Fruit fly (Drosophila melanogaster) whole organism, embryonic: ENCODE measurements around the gene fry.

Experiments used
- Abd-B ChIP-seq: fragments of 200-800 bp; sonication (Bioruptor generic); optimal IDR thresholded peaks from 2 replicates; lab custom pipeline; 2018; ENCODE audit warnings: missing biosample characterization, mild to moderate bottlenecking, missing genetic modification characterization, moderate library complexity
- CG13123 ChIP-seq: fragments of 200-800 bp; sonication (Bioruptor generic); optimal IDR thresholded peaks from 2 replicates; lab custom pipeline; 2016; ENCODE audit warnings: missing biosample characterization, missing genetic modification characterization
- CG17385 ChIP-seq: fragments of 200-800 bp; sonication (Bioruptor generic); optimal IDR thresholded peaks from 3 replicates; lab custom pipeline; 2018; ENCODE audit warnings: missing biosample characterization, mild to moderate bottlenecking, missing genetic modification characterization
- CG2116 ChIP-seq: fragments of 200-800 bp; sonication (Bioruptor generic); optimal IDR thresholded peaks from 3 replicates; lab custom pipeline; 2018; ENCODE audit warnings: missing biosample characterization, mild to moderate bottlenecking, missing genetic modification characterization
- CG31365 ChIP-seq: fragments of 200-800 bp; sonication (Bioruptor generic); optimal IDR thresholded peaks from 2 replicates; lab custom pipeline; 2018; ENCODE audit warnings: missing biosample characterization, mild to moderate bottlenecking, missing genetic modification characterization
- CG31441 ChIP-seq: fragments of 200-800 bp; sonication (Bioruptor generic); IDR thresholded peaks from 2 replicates; pipeline ENCODE4 v1.3.6; 2022; ENCODE audit warnings: missing biosample characterization, missing genetic modification characterization
- CG34422 ChIP-seq: fragments of 200-800 bp; sonication (Bioruptor generic); IDR thresholded peaks from 3 replicates; pipeline ENCODE4 v1.3.6; 2022; ENCODE audit warnings: missing biosample characterization, missing genetic modification characterization
- CG4617 ChIP-seq: fragments of 200-800 bp; sonication (Bioruptor generic); optimal IDR thresholded peaks from 3 replicates; lab custom pipeline; 2016; ENCODE audit warnings: missing biosample characterization, missing genetic modification characterization, borderline replicate concordance
- CG4730 ChIP-seq: fragments of 200-800 bp; sonication (Bioruptor generic); IDR thresholded peaks from 2 replicates; pipeline ENCODE4 v1.3.6; 2022; ENCODE audit warnings: missing biosample characterization, missing genetic modification characterization
- CG6689 ChIP-seq: fragments of 200-800 bp; sonication (Bioruptor generic); IDR thresholded peaks from 2 replicates; pipeline ENCODE4 v1.3.6; 2022; ENCODE audit warnings: missing biosample characterization, missing genetic modification characterization
- CG6854 ChIP-seq: fragments of 200-800 bp; sonication (Bioruptor generic); optimal IDR thresholded peaks from 3 replicates; lab custom pipeline; 2017; ENCODE audit warnings: missing biosample characterization, mild to moderate bottlenecking, missing genetic modification characterization
- CG7357 ChIP-seq: fragments of 200-800 bp; sonication (Bioruptor generic); IDR thresholded peaks from 3 replicates; pipeline ENCODE4 v1.3.6; 2022; ENCODE audit warnings: missing biosample characterization, missing genetic modification characterization
- CG7745 ChIP-seq: fragments of 200-800 bp; sonication (Bioruptor generic); optimal IDR thresholded peaks from 2 replicates; lab custom pipeline; 2018; ENCODE audit warnings: missing biosample characterization, mild to moderate bottlenecking, missing genetic modification characterization, moderate library complexity
- CG8281 ChIP-seq: fragments of 200-800 bp; sonication (Bioruptor generic); optimal IDR thresholded peaks from 2 replicates; lab custom pipeline; 2018; ENCODE audit warnings: missing biosample characterization, mild to moderate bottlenecking, missing genetic modification characterization, moderate library complexity
- CG8944 ChIP-seq: fragments of 200-800 bp; sonication (Bioruptor generic); optimal IDR thresholded peaks from 3 replicates; lab custom pipeline; 2016; ENCODE audit warnings: missing biosample characterization, missing genetic modification characterization
- CG9437 ChIP-seq: fragments of 200-800 bp; sonication (Bioruptor generic); optimal IDR thresholded peaks from 2 replicates; lab custom pipeline; 2018; ENCODE audit warnings: missing biosample characterization, mild to moderate bottlenecking, missing genetic modification characterization
- CG9727 ChIP-seq: fragments of 200-800 bp; sonication (Bioruptor generic); optimal IDR thresholded peaks from 3 replicates; lab custom pipeline; 2017; ENCODE audit warnings: missing biosample characterization, mild to moderate bottlenecking, missing genetic modification characterization
- Camta ChIP-seq: fragments of 200-800 bp; sonication (Bioruptor generic); optimal IDR thresholded peaks from 2 replicates; lab custom pipeline; 2016; ENCODE audit warnings: missing biosample characterization, missing genetic modification characterization
- CoRest ChIP-seq: fragments of 200-800 bp; sonication (Bioruptor generic); optimal IDR thresholded peaks from 3 replicates; lab custom pipeline; 2018; ENCODE audit warnings: missing biosample characterization, mild to moderate bottlenecking, missing genetic modification characterization, moderate library complexity
- Dad ChIP-seq: fragments of 200-800 bp; sonication (Bioruptor generic); optimal IDR thresholded peaks from 3 replicates; lab custom pipeline; 2016; ENCODE audit warnings: missing biosample characterization, missing genetic modification characterization
- Dip3 ChIP-seq: fragments of 200-800 bp; sonication (Bioruptor generic); optimal IDR thresholded peaks from 3 replicates; lab custom pipeline; 2016; ENCODE audit warnings: missing biosample characterization, missing genetic modification characterization
- Dref ChIP-seq: fragments of 200-800 bp; sonication (Bioruptor generic); IDR thresholded peaks from 2 replicates; pipeline ENCODE4 v1.3.6; 2022; ENCODE audit warnings: missing biosample characterization, missing genetic modification characterization
- E2f1 ChIP-seq: fragments of 200-800 bp; sonication (Bioruptor generic); IDR thresholded peaks from 2 replicates; pipeline ENCODE4 v1.3.6; 2022; ENCODE audit warnings: missing biosample characterization, missing genetic modification characterization
- HLH4C ChIP-seq: fragments of 200-800 bp; sonication (Bioruptor generic); IDR thresholded peaks from 3 replicates; pipeline ENCODE4 v1.3.6; 2022; ENCODE audit warnings: missing biosample characterization, missing genetic modification characterization; ENCODE audit not compliant: partially characterized antibody
- Hmr ChIP-seq: fragments of 200-800 bp; sonication (Bioruptor generic); optimal IDR thresholded peaks from 3 replicates; lab custom pipeline; 2017; ENCODE audit warnings: mild to moderate bottlenecking, missing biosample characterization, missing genetic modification reagents, missing genetic modification characterization
- Hsf ChIP-seq: fragments of 200-800 bp; sonication (Bioruptor generic); optimal IDR thresholded peaks from 3 replicates; lab custom pipeline; 2016; ENCODE audit warnings: missing biosample characterization, missing genetic modification characterization
- Mes4 ChIP-seq: fragments of 200-800 bp; sonication (Bioruptor generic); optimal IDR thresholded peaks from 2 replicates; lab custom pipeline; 2016; ENCODE audit warnings: missing biosample characterization, missing genetic modification characterization
- Neu2 ChIP-seq: fragments of 200-800 bp; sonication (Bioruptor generic); optimal IDR thresholded peaks from 3 replicates; lab custom pipeline; 2016; ENCODE audit warnings: missing biosample characterization, missing genetic modification characterization, borderline replicate concordance
- Oaz ChIP-seq: fragments of 200-800 bp; sonication (Bioruptor generic); IDR thresholded peaks from 2 replicates; pipeline ENCODE4 v1.3.6; 2022; ENCODE audit warnings: missing biosample characterization, missing genetic modification characterization
- Ptx1 ChIP-seq: fragments of 200-800 bp; sonication (Bioruptor generic); IDR thresholded peaks from 2 replicates; pipeline ENCODE4 v1.3.6; 2022; ENCODE audit warnings: missing biosample characterization, missing genetic modification characterization
- Rx ChIP-seq: fragments of 200-800 bp; sonication (Bioruptor generic); IDR thresholded peaks from 2 replicates; pipeline ENCODE4 v1.3.6; 2022; ENCODE audit warnings: missing biosample characterization, missing genetic modification characterization
- Six4 ChIP-seq: fragments of 200-800 bp; sonication (Bioruptor generic); optimal IDR thresholded peaks from 2 replicates; lab custom pipeline; 2016; ENCODE audit warnings: missing biosample characterization, missing genetic modification characterization
- Taf1 ChIP-seq: fragments of 200-800 bp; sonication (Bioruptor generic); IDR thresholded peaks from 2 replicates; pipeline ENCODE4 v1.3.6; 2022; ENCODE audit warnings: missing biosample characterization, missing genetic modification characterization
- ap ChIP-seq: fragments of 200-800 bp; sonication (Bioruptor generic); IDR thresholded peaks from 2 replicates; pipeline ENCODE4 v1.3.6; 2022; ENCODE audit warnings: missing biosample characterization, missing genetic modification characterization
- bcd ChIP-seq: fragments of 200-800 bp; sonication (Bioruptor generic); optimal IDR thresholded peaks from 2 replicates; lab custom pipeline; 2017; ENCODE audit warnings: missing biosample characterization, mild to moderate bottlenecking, missing genetic modification characterization
- croc ChIP-seq: fragments of 200-800 bp; sonication (Bioruptor generic); conservative IDR thresholded peaks from 3 replicates; pipeline ENCODE4 v1.3.6; 2022; ENCODE audit warnings: missing biosample characterization, missing genetic modification characterization
- dan ChIP-seq: fragments of 200-800 bp; sonication (Bioruptor generic); IDR thresholded peaks from 2 replicates; pipeline ENCODE4 v1.3.6; 2022; ENCODE audit warnings: missing biosample characterization, missing genetic modification characterization
- dm ChIP-seq: fragments of 200-800 bp; sonication (Bioruptor generic); optimal IDR thresholded peaks from 3 replicates; lab custom pipeline; 2016; ENCODE audit warnings: missing biosample characterization, missing genetic modification characterization
- fd3F ChIP-seq: fragments of 200-800 bp; sonication (Bioruptor generic); optimal IDR thresholded peaks from 2 replicates; lab custom pipeline; 2018; ENCODE audit warnings: missing biosample characterization, mild to moderate bottlenecking, missing genetic modification characterization, moderate library complexity
- grn ChIP-seq: fragments of 200-800 bp; sonication (Bioruptor generic); optimal IDR thresholded peaks from 3 replicates; lab custom pipeline; 2017; ENCODE audit warnings: missing biosample characterization, missing genetic modification characterization
- nerfin-2 ChIP-seq: fragments of 200-800 bp; sonication (Bioruptor generic); IDR thresholded peaks from 2 replicates; pipeline ENCODE4 v1.3.6; 2022; ENCODE audit warnings: missing biosample characterization, missing genetic modification characterization; ENCODE audit not compliant: partially characterized antibody
- org-1 ChIP-seq: fragments of 200-800 bp; sonication (Bioruptor generic); optimal IDR thresholded peaks from 2 replicates; lab custom pipeline; 2017; ENCODE audit warnings: missing biosample characterization, missing genetic modification characterization
- peb ChIP-seq: fragments of 200-800 bp; sonication (Bioruptor generic); IDR thresholded peaks from 2 replicates; pipeline ENCODE4 v1.3.6; 2022; ENCODE audit warnings: missing biosample characterization, missing genetic modification characterization
- pita ChIP-seq: fragments of 200-800 bp; sonication (Bioruptor generic); optimal IDR thresholded peaks from 2 replicates; lab custom pipeline; 2017; ENCODE audit warnings: missing biosample characterization, mild to moderate bottlenecking, missing genetic modification characterization
- pum ChIP-seq: fragments of 200-800 bp; sonication (Bioruptor generic); optimal IDR thresholded peaks from 2 replicates; lab custom pipeline; 2016; ENCODE audit warnings: missing biosample characterization, missing genetic modification characterization
- rib ChIP-seq: fragments of 200-800 bp; sonication (Bioruptor generic); IDR thresholded peaks from 2 replicates; pipeline ENCODE4 v1.3.6; 2022; ENCODE audit warnings: missing biosample characterization, missing genetic modification characterization
- sens ChIP-seq: fragments of 200-800 bp; sonication (Bioruptor generic); peaks from one replicate; lab custom pipeline; 2016; ENCODE audit warnings: missing biosample characterization, missing genetic modification characterization
- slp2 ChIP-seq: fragments of 200-800 bp; sonication (Bioruptor generic); optimal IDR thresholded peaks from 2 replicates; lab custom pipeline; 2016; ENCODE audit warnings: missing biosample characterization, missing genetic modification characterization
- sob ChIP-seq: fragments of 200-800 bp; sonication (Bioruptor generic); IDR thresholded peaks from 2 replicates; pipeline ENCODE4 v1.3.6; 2022; ENCODE audit warnings: missing biosample characterization, missing genetic modification characterization
- stwl ChIP-seq: fragments of 200-800 bp; sonication (Bioruptor generic); optimal IDR thresholded peaks from 3 replicates; lab custom pipeline; 2018; ENCODE audit warnings: missing biosample characterization, mild to moderate bottlenecking, missing genetic modification characterization, moderate library complexity
- tna ChIP-seq: fragments of 200-800 bp; sonication (Bioruptor generic); IDR thresholded peaks from 2 replicates; pipeline ENCODE4 v1.3.6; 2022; ENCODE audit warnings: missing biosample characterization, missing genetic modification characterization; ENCODE audit not compliant: partially characterized antibody
- ttk ChIP-seq: fragments of 200-800 bp; sonication (Bioruptor generic); IDR thresholded peaks from 2 replicates; pipeline ENCODE4 v2.1.2; 2022; ENCODE audit warnings: missing biosample characterization, missing genetic modification characterization
- wdn ChIP-seq: fragments of 200-800 bp; sonication (Bioruptor generic); IDR thresholded peaks from 2 replicates; pipeline ENCODE4 v1.3.6; 2022; ENCODE audit warnings: missing biosample characterization, missing genetic modification characterization

fry gene

dm6 chr3L:9624014-9624413, 54.9 kb downstream of the fry start, which contains the start of gene CG3335 (continued):
- no peak for TF ChIP-seq fd3F (GFP tag; lab: Kevin White, UChicago)
- no peak for TF ChIP-seq Dip3
- peak; percentile 71 for TF ChIP-seq HLH4C (GFP tag; lab: Robert Waterston, UW)
- TF ChIP-seq CG4617 (GFP tag; lab: Kevin White, UChicago): peak; percentile 24
- TF ChIP-seq CG13123: no peak
- TF ChIP-seq Rx: no peak
- TF ChIP-seq Taf1 (GFP tag; lab: Robert Waterston, UW): no peak
- TF ChIP-seq Oaz (GFP tag; lab: Robert Waterston, UW): no peak
- TF ChIP-seq Camta (GFP tag; lab: Kevin White, UChicago): no peak
- TF ChIP-seq CG9437 (GFP tag; lab: Kevin White, UChicago): no peak
- TF ChIP-seq sob (GFP tag; lab: Robert Waterston, UW): no peak
- no peak for TF ChIP-seq CG8944
- TF ChIP-seq Abd-B: no peak
- TF ChIP-seq dm (GFP tag; lab: Kevin White, UChicago): peak; percentile 95
- TF ChIP-seq Ptx1 (GFP tag; lab: Robert Waterston, UW): no peak
- TF ChIP-seq CG8281: no peak
- TF ChIP-seq peb (GFP tag; lab: Robert Waterston, UW): no peak
- TF ChIP-seq CG6689 (GFP tag; lab: Robert Waterston, UW): no peak
- TF ChIP-seq pita: no peak
- TF ChIP-seq slp2 (GFP tag; lab: Kevin White, UChicago): no peak
- no peak for TF ChIP-seq ttk (GFP tag; lab: Robert Waterston, UW)
- peak; percentile 72 for TF ChIP-seq stwl (tag; lab: Kevin White, UChicago)
- TF ChIP-seq CG31365 (tag; lab: Kevin White, UChicago): no peak
- TF ChIP-seq CG31441 (GFP tag; lab: Robert Waterston, UW): no peak
- no peak for TF ChIP-seq Neu2 (GFP tag; lab: Kevin White, UChicago)
- no peak for TF ChIP-seq CG7745 (tag; lab: Kevin White, UChicago)
- no peak for TF ChIP-seq Hmr (GFP tag; lab: Kevin White, UChicago)
- no peak for TF ChIP-seq E2f1 (GFP tag; lab: Robert Waterston, UW)
- TF ChIP-seq dan (GFP tag; lab: Robert Waterston, UW): no peak
- TF ChIP-seq wdn (GFP tag; lab: Robert Waterston, UW): no peak
- TF ChIP-seq Six4 (GFP tag; lab: Kevin White, UChicago): no peak
- TF ChIP-seq CG17385: no peak
- TF ChIP-seq sens (GFP tag; lab: Kevin White, UChicago): no peak
- TF ChIP-seq CG7357: no peak
- no peak for TF ChIP-seq croc (GFP tag; lab: Robert Waterston, UW)
- TF ChIP-seq tna (GFP tag; lab: Robert Waterston, UW): no peak
- TF ChIP-seq bcd (GFP tag; lab: Kevin White, UChicago): no peak
- no peak for TF ChIP-seq CG9727 (GFP tag; lab: Kevin White, UChicago)
- no peak for TF ChIP-seq Mes4 (GFP tag; lab: Kevin White, UChicago)
- TF ChIP-seq ap: no peak
- TF ChIP-seq CG2116 (GFP tag; lab: Kevin White, UChicago): peak; percentile 16
- TF ChIP-seq Dad (GFP tag; lab: Kevin White, UChicago): no peak
- peak; percentile 66; the same call in 1 of the 2 replicates for TF ChIP-seq nerfin-2
- TF ChIP-seq grn (GFP tag; lab: Kevin White, UChicago): no peak
- no peak for TF ChIP-seq org-1
- TF ChIP-seq CG6854 (GFP tag; lab: Kevin White, UChicago): no peak
- TF ChIP-seq CoRest (tag; lab: Kevin White, UChicago): no peak
- peak; percentile 13; the same call in 1 of the 3 replicates for TF ChIP-seq CG34422 (GFP tag; lab: Robert Waterston, UW)
- TF ChIP-seq Dref (GFP tag; lab: Robert Waterston, UW): peak; percentile 86
- no peak for TF ChIP-seq CG4730 (GFP tag; lab: Robert Waterston, UW)
- TF ChIP-seq Hsf: no peak
- TF ChIP-seq pum (GFP tag; lab: Kevin White, UChicago): no peak
- TF ChIP-seq rib: no peak
